Worm (Caenorhabditis elegans) whole organism, L4 larva: ENCODE results near the gene C17C3.5.

Experiments used
- D1046.2 ChIP-seq: fragments of 200-800 bp; sonication (Bioruptor generic); IDR thresholded peaks from 2 replicates; pipeline ENCODE4 v1.3.6; 2022; ENCODE audit warnings: missing genetic modification characterization, missing compliant biosample characterization
- R02D3.7 ChIP-seq: fragments of 150-350 bp; sonication (generic microtip); optimal IDR thresholded peaks from 3 replicates; lab custom pipeline; 2014; ENCODE audit warnings: missing biosample characterization, missing genetic modification characterization
- T20F7.1 ChIP-seq: fragments of 200-800 bp; sonication (Bioruptor generic); optimal IDR thresholded peaks from 2 replicates; lab custom pipeline; 2018; ENCODE audit warnings: mild to moderate bottlenecking, missing genetic modification characterization, missing compliant biosample characterization
- Y5F2A.4 ChIP-seq: fragments of 200-800 bp; sonication (Bioruptor generic); optimal IDR thresholded peaks from 2 replicates; lab custom pipeline; 2018; ENCODE audit warnings: mild to moderate bottlenecking, missing genetic modification characterization, missing compliant biosample characterization
- ZK337.2 ChIP-seq: fragments of 200-800 bp; sonication (Bioruptor generic); IDR thresholded peaks from 2 replicates; pipeline ENCODE4 v1.3.6; 2022; ENCODE audit warnings: missing genetic modification reagents, missing genetic modification characterization, missing compliant biosample characterization
- ZK546.5 ChIP-seq, 2 experiments: sonication (generic microtip); optimal IDR thresholded peaks; 2 replicates each; lab custom pipeline; 2017; ENCODE audit warnings: missing biosample characterization in 2 of 2, missing genetic modification characterization in 2 of 2
- ceh-28 ChIP-seq: fragments of 150-350 bp; optimal IDR thresholded peaks from 2 replicates; lab custom pipeline; 2014; ENCODE audit warnings: missing biosample characterization, missing genetic modification reagents, missing genetic modification characterization
- dmd-8 ChIP-seq: fragments of 200-800 bp; sonication (Bioruptor generic); IDR thresholded peaks from 2 replicates; pipeline ENCODE4 v1.3.6; 2022; ENCODE audit warnings: missing genetic modification characterization, missing compliant biosample characterization
- dpl-1 ChIP-seq: fragments of 150-350 bp; optimal IDR thresholded peaks from 2 replicates; lab custom pipeline; 2014; ENCODE audit warnings: missing biosample characterization, missing genetic modification reagents, missing genetic modification characterization
- dve-1 ChIP-seq: sonication (generic microtip); optimal IDR thresholded peaks from 2 replicates; lab custom pipeline; 2017; ENCODE audit warnings: antibody characterized with exemption, mild to moderate bottlenecking, missing genetic modification characterization, missing compliant biosample characterization; ENCODE audit not compliant: insufficient read depth
- gei-8 ChIP-seq: fragments of 200-800 bp; sonication (Bioruptor generic); optimal IDR thresholded peaks from 2 replicates; lab custom pipeline; 2018; ENCODE audit warnings: mild to moderate bottlenecking, missing genetic modification characterization, missing compliant biosample characterization
- hif-1 ChIP-seq, 2 experiments: sonication (generic microtip); optimal IDR thresholded peaks; 2 replicates each; lab custom pipeline; 2016 to 2017; ENCODE audit warnings: missing compliant biosample characterization in 2 of 2, missing genetic modification characterization in 2 of 2, missing genetic modification reagents in 2 of 2, missing genotype in 2 of 2, mild to moderate bottlenecking in 1 of 2
- hlh-30 ChIP-seq: sonication (generic microtip); optimal IDR thresholded peaks from 2 replicates; lab custom pipeline; 2017; ENCODE audit warnings: antibody characterized with exemption, mild to moderate bottlenecking, missing genetic modification characterization, missing compliant biosample characterization; ENCODE audit not compliant: insufficient read depth
- lin-1 ChIP-seq: fragments of 200-800 bp; sonication (Bioruptor generic); IDR thresholded peaks from 2 replicates; pipeline ENCODE4 v1.3.6; 2022; ENCODE audit warnings: missing genetic modification reagents, missing genetic modification characterization, missing compliant biosample characterization
- lin-13 ChIP-seq: fragments of 150-350 bp; optimal IDR thresholded peaks from 2 replicates; lab custom pipeline; 2014; ENCODE audit warnings: missing biosample characterization, missing genetic modification reagents, missing genetic modification characterization
- lin-38 ChIP-seq: fragments of 200-800 bp; sonication (Bioruptor generic); IDR thresholded peaks from 2 replicates; pipeline ENCODE4 v1.3.6; 2022; ENCODE audit warnings: missing genetic modification reagents, missing genetic modification characterization, missing compliant biosample characterization
- lsy-2 ChIP-seq, 2 experiments: fragments of 150-350 bp in 1 of 2; sonication (generic microtip) in 1 of 2; optimal IDR thresholded peaks; 2 replicates each; lab custom pipeline; 2014 to 2017; ENCODE audit warnings: missing biosample characterization in 2 of 2, missing genetic modification characterization in 2 of 2
- mdl-1 ChIP-seq, 2 experiments: fragments of 150-350 bp in 1 of 2; sonication (generic microtip) in 1 of 2; optimal IDR thresholded peaks; 2 replicates each; lab custom pipeline; 2014 to 2017; ENCODE audit warnings: missing biosample characterization in 2 of 2, missing genetic modification characterization in 2 of 2
- mep-1 ChIP-seq: fragments of 150-350 bp; sonication (generic microtip); optimal IDR thresholded peaks from 3 replicates; lab custom pipeline; 2014; ENCODE audit warnings: missing biosample characterization, missing genetic modification characterization
- mes-2 ChIP-seq: sonication (generic microtip); optimal IDR thresholded peaks from 2 replicates; lab custom pipeline; 2016; ENCODE audit warnings: missing genotype, mild to moderate bottlenecking, missing genetic modification characterization, missing compliant biosample characterization; ENCODE audit not compliant: poor library complexity, severe bottlenecking
- nhr-11 ChIP-seq: fragments of 150-350 bp; optimal IDR thresholded peaks from 2 replicates; lab custom pipeline; 2014; ENCODE audit warnings: missing biosample characterization, missing genetic modification characterization
- nhr-25 ChIP-seq: sonication (generic microtip); optimal IDR thresholded peaks from 2 replicates; lab custom pipeline; 2017; ENCODE audit warnings: missing genetic modification characterization, mild to moderate bottlenecking, missing compliant biosample characterization, antibody characterized with exemption, moderate library complexity, borderline replicate concordance; ENCODE audit not compliant: insufficient read depth
- nhr-28 ChIP-seq: fragments of 150-350 bp; optimal IDR thresholded peaks from 2 replicates; lab custom pipeline; 2014; ENCODE audit warnings: missing biosample characterization, missing genetic modification characterization
- nhr-42 ChIP-seq: fragments of 200-800 bp; sonication (Bioruptor generic); IDR thresholded peaks from 2 replicates; pipeline ENCODE4 v1.3.6; 2022; ENCODE audit warnings: missing genetic modification characterization, missing compliant biosample characterization
- nhr-77 ChIP-seq: fragments of 150-350 bp; optimal IDR thresholded peaks from 2 replicates; lab custom pipeline; 2014; ENCODE audit warnings: missing biosample characterization, missing genetic modification characterization
- rbr-2 ChIP-seq: sonication (generic microtip); optimal IDR thresholded peaks from 2 replicates; lab custom pipeline; 2016; ENCODE audit warnings: missing genotype, missing genetic modification characterization, missing compliant biosample characterization
- snpc-1.2 ChIP-seq: fragments of 200-800 bp; sonication (Bioruptor generic); IDR thresholded peaks from 2 replicates; pipeline ENCODE4 v1.3.6; 2022; ENCODE audit warnings: missing genetic modification reagents, missing genetic modification characterization, missing compliant biosample characterization
- unc-130 ChIP-seq: sonication (generic microtip); optimal IDR thresholded peaks from 2 replicates; lab custom pipeline; 2016; ENCODE audit warnings: missing genetic modification reagents, missing genetic modification characterization, missing compliant biosample characterization
- unc-62 ChIP-seq, 3 experiments: fragments of 150-350 bp in 1 of 3; sonication (generic microtip); optimal IDR thresholded peaks in 2 of 3; peaks in 1 of 3; 1 replicate in 1 of 3; 2 replicates in 2 of 3; lab custom pipeline; 2014 to 2017; ENCODE audit warnings: missing biosample characterization in 3 of 3, missing genetic modification characterization in 3 of 3, missing genetic modification reagents in 3 of 3, missing genotype in 1 of 3
- zfp-2 ChIP-seq: sonication (generic microtip); optimal IDR thresholded peaks from 2 replicates; lab custom pipeline; 2016; ENCODE audit warnings: mild to moderate bottlenecking, missing genetic modification characterization, missing compliant biosample characterization
- ztf-7 ChIP-seq: fragments of 150-350 bp; optimal IDR thresholded peaks from 2 replicates; lab custom pipeline; 2014; ENCODE audit warnings: missing biosample characterization, missing genetic modification characterization

Gene C17C3.5

DNA sequence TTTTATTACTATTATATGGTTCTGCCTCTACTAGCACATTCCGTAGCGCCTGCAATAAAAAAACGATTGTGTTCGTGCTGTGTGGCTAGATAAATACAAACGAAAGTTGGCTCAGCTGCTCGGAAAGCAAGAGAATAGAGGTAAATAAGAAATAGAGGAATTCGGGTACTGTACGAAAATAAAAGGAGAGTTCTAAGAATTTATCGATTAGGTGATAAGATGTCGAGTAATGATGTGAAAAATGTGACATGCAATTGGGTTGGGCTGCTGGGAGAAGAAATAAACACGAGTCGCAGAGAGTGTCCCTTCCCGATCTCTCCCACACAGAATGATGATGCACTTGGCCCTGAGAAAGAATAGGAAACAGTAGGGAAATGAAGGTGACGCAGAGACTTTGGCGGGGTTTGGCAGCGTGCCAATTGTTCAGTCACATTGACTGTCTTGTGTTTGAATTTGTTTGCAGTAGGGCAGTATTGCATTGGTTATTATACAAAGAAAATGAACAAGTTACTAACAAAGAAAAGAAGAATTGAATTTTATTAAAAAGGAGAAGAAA is 41.8 kb downstream of the C17C3.5 start, which contains the start of gene cdc-14 (continued):
- no peak for TF ChIP-seq R02D3.7 (tag; lab: Kevin White, UChicago)
- no peak for TF ChIP-seq lin-1 (GFP tag; lab: Robert Waterston, UW)
- peak; percentile 49 for TF ChIP-seq ztf-7 (tag; lab: Kevin White, UChicago)
- peak; percentile 86 for TF ChIP-seq nhr-11 (tag; lab: Kevin White, UChicago)
- TF ChIP-seq ceh-28 (tag; lab: Kevin White, UChicago) = no peak
- peak; percentile 61 for TF ChIP-seq nhr-25 (tag; lab: Kevin White, UChicago)
- peak; percentile 41 for TF ChIP-seq T20F7.1 (GFP tag; lab: Kevin White, UChicago)
- peak; percentile 63 for TF ChIP-seq nhr-77 (tag; lab: Kevin White, UChicago)
- no peak for TF ChIP-seq zfp-2 (tag; lab: Kevin White, UChicago)
- TF ChIP-seq nhr-28 (tag; lab: Kevin White, UChicago) = peak; percentile 68
- TF ChIP-seq ZK337.2 (GFP tag; lab: Robert Waterston, UW) = no peak

DNA sequence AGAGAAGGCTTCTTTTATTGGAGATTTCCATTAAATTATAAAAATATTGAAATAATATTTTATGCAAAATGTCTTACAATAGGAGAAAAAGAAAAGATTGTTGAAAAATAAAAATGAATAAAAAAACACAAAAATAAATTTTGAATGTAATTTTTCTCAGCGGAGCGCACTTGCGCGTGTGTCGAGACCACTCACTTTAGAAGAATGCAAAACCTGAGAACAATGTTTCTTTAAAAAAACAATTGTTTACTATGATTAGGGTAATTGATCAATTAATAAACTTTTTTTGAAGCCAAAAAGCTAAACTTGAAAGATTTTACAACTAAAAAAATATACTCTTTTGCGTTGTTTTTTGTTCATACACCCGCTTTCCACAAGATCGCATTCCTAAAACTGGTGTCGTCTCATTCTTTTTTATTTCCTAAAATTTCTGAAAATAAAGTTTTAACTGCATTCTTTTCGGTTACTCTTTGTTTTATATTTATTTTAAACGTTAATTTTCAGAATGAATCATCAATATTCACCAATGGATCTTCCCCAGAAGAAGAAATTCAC is 42.7 kb downstream of the C17C3.5 start, which contains the start of gene ttc-4:
Gene ttc-4 (plus strand): TSS at position 505 of the 555 bp plus-strand sequence.
- TF ChIP-seq D1046.2 (GFP tag; lab: Robert Waterston, UW) (no peak), mep-1 (tag; lab: Kevin White, UChicago) (peak; percentile 25), mdl-1 (tag; optimal IDR thresholded peaks at IDR 0.05; lab: Kevin White, UChicago) (peak in 1 of 2 experiments; percentile 0), gei-8 (no peak), dve-1 (tag; lab: Kevin White, UChicago) (peak; percentile 54), nhr-25 (tag; lab: Kevin White, UChicago) (no peak), nhr-77 (tag; lab: Kevin White, UChicago) (peak; percentile 62), snpc-1.2 (GFP tag; lab: Robert Waterston, UW) (no peak), dpl-1 (GFP tag; lab: Kevin White, UChicago) (peak; percentile 39), lin-38 (GFP tag; lab: Robert Waterston, UW) (peak; percentile 91), rbr-2 (tag; lab: Kevin White, UChicago) (peak; percentile 18), Y5F2A.4 (GFP tag; lab: Kevin White, UChicago) (no peak), nhr-28 (tag; lab: Kevin White, UChicago) (peak; percentile 39), ZK546.5 (tag; optimal IDR thresholded peaks at IDR 0.05; lab: Kevin White, UChicago) (no peak), mes-2 (tag; lab: Kevin White, UChicago) (peak; percentile 77), unc-130 (GFP tag; lab: Kevin White, UChicago) (peak; percentile 64), unc-62 (GFP tag; optimal IDR thresholded peaks at IDR 0.05 in 1 of 2; lab: Kevin White, UChicago) (peak in 1 of 2 experiments; percentile 21), unc-62 (tag; optimal IDR thresholded peaks at IDR 0.05; lab: Kevin White, UChicago) (no peak), lsy-2 (tag; optimal IDR thresholded peaks at IDR 0.05; lab: Kevin White, UChicago) (peak in 1 of 2 experiments; percentile 64), T20F7.1 (GFP tag; lab: Kevin White, UChicago) (peak; percentile 25), hif-1 (tag; optimal IDR thresholded peaks at IDR 0.05; lab: Kevin White, UChicago) (peak in 1 of 2 experiments; percentile 82), hlh-30 (tag; lab: Kevin White, UChicago) (peak; percentile 43), dmd-8 (no peak), lin-13 (GFP tag; lab: Kevin White, UChicago) (peak; percentile 31)

DNA sequence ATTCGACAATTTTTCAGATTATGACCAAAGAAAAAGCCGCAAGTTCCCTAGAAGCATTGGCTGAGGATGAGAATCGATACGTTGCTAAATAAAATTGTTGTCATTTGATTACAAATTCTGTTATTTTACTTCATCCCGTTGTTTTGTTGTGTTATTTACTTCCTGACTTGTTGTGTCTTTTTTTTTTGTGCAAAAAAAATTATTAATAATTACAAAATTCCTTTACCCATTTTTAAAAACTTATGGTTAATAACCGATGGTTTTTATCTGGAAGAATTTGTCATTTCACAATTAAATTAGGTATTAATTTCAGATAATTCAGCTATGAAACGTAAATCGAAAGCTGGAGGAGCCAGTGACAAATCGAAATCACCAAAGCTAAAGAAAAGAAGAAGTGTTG is 44.6 kb downstream of the C17C3.5 start, which contains the start of gene C17G10.1:
Gene C17G10.1 (plus strand): TSS at position 301 of the 400 bp plus-strand sequence.
- no peak for TF ChIP-seq nhr-42 (GFP tag; lab: Robert Waterston, UW)
